Worm (Caenorhabditis elegans): ENCODE data around the gene pygl-1.
"Not testable (repeated sequence)": the region's sequence is repeated elsewhere in the genome, so short reads cannot be mapped to it uniquely, and the experiment has no call there.

The pygl-1 gene

DNA sequence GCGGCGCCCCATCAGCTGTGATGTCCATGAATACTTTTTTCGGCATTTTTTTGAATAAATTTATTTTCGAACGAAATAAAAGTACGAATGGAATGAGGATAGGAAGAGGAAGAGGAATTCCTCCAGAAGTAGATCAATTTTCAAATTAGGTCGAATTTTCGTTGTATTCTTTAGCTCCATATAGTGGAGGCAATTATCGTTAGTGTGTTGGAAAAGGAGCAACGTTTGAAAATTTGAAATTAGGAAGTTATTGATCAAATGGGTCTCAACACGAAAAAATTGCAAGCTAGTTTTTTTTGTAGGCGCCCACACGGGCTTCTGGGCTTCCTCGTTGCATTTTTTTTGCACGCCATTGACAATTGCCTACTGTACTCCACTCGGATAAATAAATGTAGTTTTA, 13.3 kb downstream of the pygl-1 start, which contains the start of gene T22F3.12:
Gene T22F3.12 (minus strand): TSS at position 101 of the 400 bp plus-strand sequence.
- TF ChIP-seq ceh-36 (tag; optimal IDR thresholded peaks at IDR 0.05) (no peak), ama-1 (optimal IDR thresholded peaks at IDR 0.05) (no peak)

DNA sequence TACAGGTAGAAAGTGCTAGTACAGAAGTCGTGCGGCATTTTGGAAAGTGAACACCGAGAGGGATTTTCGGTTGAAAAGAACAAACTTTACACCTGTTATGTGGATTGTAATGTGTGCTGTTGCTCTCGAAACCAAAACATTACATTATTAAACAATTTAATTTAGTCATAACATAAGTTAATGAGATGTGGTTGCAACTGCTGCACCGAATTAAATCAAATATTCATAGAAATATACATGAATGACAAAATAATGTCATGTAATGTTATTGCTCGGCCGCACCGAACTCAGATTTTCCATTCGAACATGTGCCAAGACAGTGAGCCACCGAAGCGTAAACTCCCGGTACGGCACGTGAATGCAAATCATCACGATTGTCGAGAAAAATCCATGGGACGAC, 16.1 kb downstream of the pygl-1 start, which contains the start of gene srh-213:
Gene srh-213 (minus strand): TSS at position 101 of the 400 bp plus-strand sequence.
- TF ChIP-seq ama-1 (optimal IDR thresholded peaks at IDR 0.05) (no peak), ceh-36 (tag; optimal IDR thresholded peaks at IDR 0.05) (no peak), F13C5.2 (tag; optimal IDR thresholded peaks at IDR 0.05) (no peak), tbx-37 (GFP tag; conservative IDR thresholded peaks at IDR 0.05) (no peak), tra-4 (tag; optimal IDR thresholded peaks at IDR 0.05) (no peak), tbx-11 (GFP tag; IDR thresholded peaks at IDR 0.05) (no peak), B0310.2 (tag; optimal IDR thresholded peaks at IDR 0.05) (no peak), hnd-1 (tag; optimal IDR thresholded peaks at IDR 0.05) (no peak), sea-1 (GFP tag; conservative IDR thresholded peaks at IDR 0.05) (no peak), ets-7 (tag; optimal IDR thresholded peaks at IDR 0.05) (no peak), hmg-4 (GFP tag; optimal IDR thresholded peaks at IDR 0.05) (no peak), ceh-13 (GFP tag; optimal IDR thresholded peaks at IDR 0.05) (no peak), hmbx-1 (tag; optimal IDR thresholded peaks at IDR 0.05) (no peak)

DNA sequence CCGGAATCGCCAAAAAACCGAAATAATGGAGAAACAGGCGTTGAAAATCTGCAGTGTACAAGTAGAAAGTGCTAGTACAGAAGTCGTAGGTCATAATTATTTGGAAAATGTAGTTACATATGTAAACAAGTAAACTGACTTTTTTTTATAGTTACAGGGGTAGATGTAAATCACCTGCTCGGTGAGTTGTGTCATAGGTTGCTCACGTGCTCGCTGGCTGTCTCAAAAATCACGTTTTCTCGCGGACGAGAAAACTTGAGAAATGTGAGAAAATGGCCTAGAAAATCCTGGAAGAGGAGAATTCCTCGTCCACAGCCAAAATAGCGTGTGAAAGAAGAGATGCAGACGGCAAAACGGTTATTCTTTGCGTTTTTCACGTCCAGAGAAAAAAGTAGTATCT, 18.2 kb downstream of the pygl-1 start, which contains the start of gene srh-212:
Gene srh-212 (minus strand): TSS at position 101 of the 400 bp plus-strand sequence.
- TF ChIP-seq ama-1 (optimal IDR thresholded peaks at IDR 0.05); sea-1 (GFP tag; conservative IDR thresholded peaks at IDR 0.05); aly-1 (tag; optimal IDR thresholded peaks at IDR 0.05): not testable (repeated sequence)

DNA sequence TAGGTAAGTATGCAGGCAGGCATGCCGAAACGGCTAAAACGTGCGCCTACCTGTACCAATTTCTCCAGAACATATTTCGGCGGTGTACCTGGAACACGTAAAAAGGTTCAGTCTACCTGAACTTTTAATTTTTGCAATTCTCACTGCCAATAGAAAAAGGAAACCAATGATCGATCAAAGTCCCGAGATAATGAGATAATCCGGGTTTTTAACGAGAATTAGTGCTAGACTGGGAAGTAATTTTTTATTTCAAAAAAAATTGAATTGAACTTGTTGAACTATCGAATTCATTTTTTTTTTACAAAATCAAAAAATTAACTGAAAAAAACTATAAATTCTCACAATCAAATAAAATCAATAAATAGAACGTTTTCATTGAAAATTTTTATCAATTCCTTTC, 21.7 kb downstream of the pygl-1 start, which contains the start of gene T22F3.7:
Gene T22F3.7 (minus strand): TSS at position 101 of the 400 bp plus-strand sequence.
- no peak for TF ChIP-seq hmbx-1 (tag; optimal IDR thresholded peaks at IDR 0.05)
- TF ChIP-seq ets-7 (tag; optimal IDR thresholded peaks at IDR 0.05), result no peak
- no peak for TF ChIP-seq tbx-11 (GFP tag; IDR thresholded peaks at IDR 0.05)
- no peak for TF ChIP-seq sea-1 (GFP tag; conservative IDR thresholded peaks at IDR 0.05)
- no peak for TF ChIP-seq ceh-36 (tag; optimal IDR thresholded peaks at IDR 0.05)
- TF ChIP-seq aly-1 (tag; optimal IDR thresholded peaks at IDR 0.05), result no peak
- no peak for TF ChIP-seq F13C5.2 (tag; optimal IDR thresholded peaks at IDR 0.05)
- TF ChIP-seq tra-4 (tag; optimal IDR thresholded peaks at IDR 0.05), result no peak
- no peak for TF ChIP-seq pes-1 (GFP tag; IDR thresholded peaks at IDR 0.05)
- no peak for TF ChIP-seq hmg-4 (GFP tag; optimal IDR thresholded peaks at IDR 0.05)

DNA sequence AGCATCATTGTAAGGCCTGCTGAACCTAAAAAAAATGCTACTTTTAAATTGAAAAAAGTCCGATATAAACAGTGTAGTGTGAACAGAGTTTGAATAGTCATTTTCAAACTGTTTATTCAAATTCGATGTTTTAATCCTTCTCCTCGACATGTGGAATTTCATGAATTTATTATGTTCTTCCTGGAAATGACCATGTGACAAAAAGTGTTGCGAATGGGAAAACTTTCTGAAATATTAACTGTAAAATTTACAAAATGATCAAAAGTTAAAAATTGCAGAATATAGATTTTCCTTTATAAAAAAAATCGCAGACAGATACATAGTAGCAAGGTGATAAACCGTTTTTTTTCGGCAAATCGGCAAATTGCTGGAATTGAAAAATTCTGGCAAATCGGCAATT, 26.5 kb downstream of the pygl-1 start, which contains the start of gene T22F3.8:
Gene T22F3.8 (minus strand): TSS at position 101 of the 400 bp plus-strand sequence.
- TF ChIP-seq tbx-37 (GFP tag; conservative IDR thresholded peaks at IDR 0.05) (no peak), tbx-11 (GFP tag; IDR thresholded peaks at IDR 0.05) (no peak), ama-1 (optimal IDR thresholded peaks at IDR 0.05) (no peak), scrt-1 (GFP tag; IDR thresholded peaks at IDR 0.05) (no peak), ceh-36 (tag; optimal IDR thresholded peaks at IDR 0.05) (no peak), B0310.2 (tag; optimal IDR thresholded peaks at IDR 0.05) (no peak), ets-7 (tag; optimal IDR thresholded peaks at IDR 0.05) (no peak), hmbx-1 (tag; optimal IDR thresholded peaks at IDR 0.05) (no peak), pes-1 (GFP tag; IDR thresholded peaks at IDR 0.05) (no peak), flt-1 (GFP tag; IDR thresholded peaks at IDR 0.05) (no peak), hmg-4 (GFP tag; optimal IDR thresholded peaks at IDR 0.05) (no peak), aly-1 (tag; optimal IDR thresholded peaks at IDR 0.05) (no peak), hnd-1 (tag; optimal IDR thresholded peaks at IDR 0.05) (no peak), sea-1 (GFP tag; conservative IDR thresholded peaks at IDR 0.05) (no peak), ceh-13 (GFP tag; optimal IDR thresholded peaks at IDR 0.05) (no peak), tra-4 (tag; optimal IDR thresholded peaks at IDR 0.05) (no peak), F13C5.2 (tag; optimal IDR thresholded peaks at IDR 0.05) (no peak)

DNA sequence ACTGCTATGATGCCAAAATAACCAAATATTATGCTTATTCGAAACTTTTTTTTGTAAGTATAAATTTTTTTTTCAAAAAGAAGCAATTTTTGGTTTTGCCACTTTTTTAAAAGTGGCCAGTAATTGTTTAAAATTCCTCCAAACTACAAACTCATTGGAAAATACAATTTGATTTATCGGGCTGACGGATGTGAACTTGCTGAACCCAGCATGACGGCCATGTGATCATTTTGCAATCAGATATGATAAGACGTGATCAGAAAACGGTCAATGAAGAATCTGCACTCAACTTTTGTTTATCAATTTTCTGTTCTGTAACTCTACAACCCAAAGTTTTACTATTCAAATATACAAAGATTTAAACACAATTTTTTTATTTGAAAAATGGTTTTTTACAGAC, 27.6 kb downstream of the pygl-1 start:
- TF ChIP-seq tbx-11 (GFP tag; IDR thresholded peaks at IDR 0.05) (no peak), ceh-13 (GFP tag; optimal IDR thresholded peaks at IDR 0.05) (no peak), F13C5.2 (tag; optimal IDR thresholded peaks at IDR 0.05) (no peak), ceh-36 (tag; optimal IDR thresholded peaks at IDR 0.05) (no peak), pes-1 (GFP tag; IDR thresholded peaks at IDR 0.05) (no peak), scrt-1 (GFP tag; IDR thresholded peaks at IDR 0.05) (no peak), hnd-1 (tag; optimal IDR thresholded peaks at IDR 0.05) (no peak), ama-1 (optimal IDR thresholded peaks at IDR 0.05) (no peak), ets-7 (tag; optimal IDR thresholded peaks at IDR 0.05) (no peak), sea-1 (GFP tag; conservative IDR thresholded peaks at IDR 0.05) (no peak), tbx-37 (GFP tag; conservative IDR thresholded peaks at IDR 0.05) (no peak), hmg-4 (GFP tag; optimal IDR thresholded peaks at IDR 0.05) (no peak), flt-1 (GFP tag; IDR thresholded peaks at IDR 0.05) (no peak), B0310.2 (tag; optimal IDR thresholded peaks at IDR 0.05) (no peak), tra-4 (tag; optimal IDR thresholded peaks at IDR 0.05) (no peak), hmbx-1 (tag; optimal IDR thresholded peaks at IDR 0.05) (no peak), aly-1 (tag; optimal IDR thresholded peaks at IDR 0.05) (no peak)

DNA sequence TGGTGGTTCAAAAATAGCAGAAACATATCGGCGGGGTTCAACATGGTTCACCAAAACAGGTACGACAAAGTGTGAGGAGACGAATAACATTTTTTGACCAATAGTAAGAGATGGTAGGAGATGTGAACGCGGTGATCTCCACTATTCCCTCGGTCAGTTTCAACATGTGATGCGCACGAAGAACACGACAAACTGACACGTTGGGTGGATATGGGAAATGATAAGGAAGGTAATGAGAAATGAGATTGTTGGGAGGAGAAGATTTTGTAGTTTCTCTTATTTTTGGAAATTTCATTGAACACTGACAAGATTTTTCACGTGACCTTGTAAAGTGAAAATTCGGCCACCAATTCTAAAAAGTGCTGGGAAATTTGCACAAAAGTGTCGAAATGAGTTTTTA, 31.9 kb downstream of the pygl-1 start:
- no peak for TF ChIP-seq ceh-13 (GFP tag; optimal IDR thresholded peaks at IDR 0.05)

DNA sequence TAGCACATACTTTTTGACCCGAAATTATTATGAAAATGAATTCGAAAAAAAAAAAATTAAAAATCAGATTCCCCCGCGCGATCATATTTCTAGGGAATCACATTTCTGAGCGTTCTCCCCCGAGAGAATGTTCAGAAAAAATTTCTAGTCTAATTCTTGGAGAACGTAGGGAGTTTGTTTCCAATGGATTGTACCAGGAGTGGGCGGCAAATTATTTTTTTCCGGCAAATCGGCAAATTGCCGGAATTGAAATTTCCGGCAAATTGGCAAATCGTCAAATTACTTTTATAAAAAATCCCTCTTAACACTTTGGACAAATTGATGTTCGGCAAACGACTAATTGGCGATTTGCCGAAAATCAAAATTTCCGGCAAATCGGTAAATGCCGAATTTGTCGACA, 32.8 kb downstream of the pygl-1 start, which contains the start of gene T22F3.10:
Gene T22F3.10 (minus strand): TSS at position 101 of the 400 bp plus-strand sequence.
- TF ChIP-seq hmbx-1 (tag; optimal IDR thresholded peaks at IDR 0.05) (no peak), F13C5.2 (tag; optimal IDR thresholded peaks at IDR 0.05) (no peak), hmg-4 (GFP tag; optimal IDR thresholded peaks at IDR 0.05) (no peak), ceh-36 (tag; optimal IDR thresholded peaks at IDR 0.05) (no peak), aly-1 (tag; optimal IDR thresholded peaks at IDR 0.05) (no peak), flt-1 (GFP tag; IDR thresholded peaks at IDR 0.05) (no peak), sea-1 (GFP tag; conservative IDR thresholded peaks at IDR 0.05) (no peak), B0310.2 (tag; optimal IDR thresholded peaks at IDR 0.05) (no peak), tbx-37 (GFP tag; conservative IDR thresholded peaks at IDR 0.05) (no peak)

Measured in whole organism, early embryonic.